Worm (Caenorhabditis elegans) whole organism, late embryonic: ENCODE measurements around the gene F13A7.11.

ENCODE experiments used
- K09A11.1 ChIP-seq: sonication (generic microtip); optimal IDR thresholded peaks from 2 replicates; lab custom pipeline; 2017; ENCODE audit warnings: antibody characterized with exemption, mild to moderate bottlenecking, missing genetic modification characterization, missing compliant biosample characterization; ENCODE audit not compliant: insufficient read depth
- T23F11.4 ChIP-seq: fragments of 200-800 bp; sonication (Bioruptor generic); optimal IDR thresholded peaks from 2 replicates; lab custom pipeline; 2018; ENCODE audit warnings: mild to moderate bottlenecking, missing genetic modification characterization, missing compliant biosample characterization
- ceh-19 ChIP-seq: fragments of 200-800 bp; sonication (Bioruptor generic); optimal IDR thresholded peaks from 2 replicates; lab custom pipeline; 2018; ENCODE audit warnings: mild to moderate bottlenecking, missing genetic modification characterization, missing compliant biosample characterization
- fax-1 ChIP-seq: sonication (generic microtip); optimal IDR thresholded peaks from 2 replicates; lab custom pipeline; 2016; ENCODE audit warnings: missing genotype, missing genetic modification characterization, missing compliant biosample characterization
- pag-3 ChIP-seq: sonication (generic microtip); optimal IDR thresholded peaks from 2 replicates; lab custom pipeline; 2016; ENCODE audit warnings: missing compliant biosample characterization, missing genetic modification characterization, borderline replicate concordance
- pat-9 ChIP-seq: fragments of 200-800 bp; sonication (Bioruptor generic); optimal IDR thresholded peaks from 2 replicates; lab custom pipeline; 2018; ENCODE audit warnings: mild to moderate bottlenecking, missing genetic modification characterization, moderate library complexity, missing compliant biosample characterization
- pqm-1 ChIP-seq: sonication (generic microtip); optimal IDR thresholded peaks from 2 replicates; lab custom pipeline; 2016; ENCODE audit warnings: missing genetic modification characterization, missing compliant biosample characterization
- rnt-1 ChIP-seq: sonication (generic microtip); optimal IDR thresholded peaks from 2 replicates; lab custom pipeline; 2016; ENCODE audit warnings: missing genetic modification characterization, missing compliant biosample characterization
- sox-2 ChIP-seq: fragments of 200-800 bp; sonication (Bioruptor generic); IDR thresholded peaks from 2 replicates; pipeline ENCODE4 v1.3.6; 2022; ENCODE audit warnings: missing genetic modification reagents, missing genetic modification characterization, missing compliant biosample characterization
- unc-3 ChIP-seq, 2 experiments: fragments of 200-800 bp in 1 of 2; sonication (Bioruptor generic) in 1 of 2; sonication (generic microtip) in 1 of 2; conservative IDR thresholded peaks in 1 of 2; optimal IDR thresholded peaks in 1 of 2; 2 replicates each; pipeline versions ENCODE4 v1.3.6 to Lab custom; 2016 to 2022; ENCODE audit warnings: missing compliant biosample characterization in 2 of 2, missing genetic modification characterization in 2 of 2, missing genetic modification reagents in 1 of 2
- zip-5 ChIP-seq: sonication (generic microtip); optimal IDR thresholded peaks from 2 replicates; lab custom pipeline; 2016; ENCODE audit warnings: missing genetic modification characterization, missing compliant biosample characterization
- ztf-16 ChIP-seq: sonication (generic microtip); optimal IDR thresholded peaks from 2 replicates; lab custom pipeline; 2017; ENCODE audit warnings: missing genetic modification characterization, missing compliant biosample characterization

- TF ChIP-seq ztf-16 (no peak), ceh-19 (GFP tag; lab: Kevin White, UChicago) (no peak), pqm-1 (tag; lab: Kevin White, UChicago) (no peak), zip-5 (tag; lab: Kevin White, UChicago) (no peak), sox-2 (no peak), T23F11.4 (GFP tag; lab: Kevin White, UChicago) (no peak), pat-9 (tag; lab: Kevin White, UChicago) (no peak), pag-3 (no peak), fax-1 (tag; lab: Kevin White, UChicago) (no peak), unc-3 (GFP tag; conservative IDR thresholded peaks at IDR 0.05; lab: Robert Waterston, UW) (no peak), unc-3 (tag; optimal IDR thresholded peaks at IDR 0.05; lab: Kevin White, UChicago) (no peak), rnt-1 (tag; lab: Kevin White, UChicago) (no peak), K09A11.1 (tag; lab: Kevin White, UChicago) (no peak)
Observed at ce11 chrV:16395131-16395530, at the start of gene F13A7.11.
